Fruit fly (Drosophila melanogaster) whole organism, wandering third instar larva: ENCODE results near the gene CG12118.

ENCODE experiments used
- Abd-B ChIP-seq: fragments of >200 bp; optimal IDR thresholded peaks from 2 replicates; lab custom pipeline; 2017; ENCODE audit warnings: missing biosample characterization, missing genetic modification characterization
- Myc ChIP-seq: fragments of >200 bp; optimal IDR thresholded peaks from 2 replicates; lab custom pipeline; 2017
- br ChIP-seq: fragments of 200-800 bp; sonication (Bioruptor generic); optimal IDR thresholded peaks from 2 replicates; lab custom pipeline; 2016; ENCODE audit warnings: missing biosample characterization, missing genetic modification characterization
- dsf ChIP-seq: sonication (Bioruptor generic); optimal IDR thresholded peaks from 2 replicates; lab custom pipeline; 2016; ENCODE audit warnings: missing biosample characterization, missing genetic modification characterization, borderline replicate concordance
- foxo ChIP-seq, 2 experiments: fragments of 200-800 bp; sonication (Bioruptor generic); optimal IDR thresholded peaks; 2 replicates in 1 of 2; 3 replicates in 1 of 2; lab custom pipeline; 2016 to 2017; ENCODE audit warnings: missing biosample characterization in 2 of 2, missing genetic modification characterization in 2 of 2
- fru ChIP-seq: fragments of 200-800 bp; sonication (Bioruptor generic); optimal IDR thresholded peaks from 3 replicates; lab custom pipeline; 2016; ENCODE audit warnings: missing biosample characterization, mild to moderate bottlenecking, missing genetic modification characterization
- h ChIP-seq: fragments of 200-800 bp; sonication (Bioruptor generic); optimal IDR thresholded peaks from 3 replicates; lab custom pipeline; 2016; ENCODE audit warnings: missing biosample characterization, mild to moderate bottlenecking, missing genetic modification characterization
- lola ChIP-seq: fragments of >200 bp; optimal IDR thresholded peaks from 2 replicates; lab custom pipeline; 2017; ENCODE audit warnings: missing biosample characterization, missing genetic modification characterization
- rgr ChIP-seq: fragments of 200-800 bp; sonication (Bioruptor generic); optimal IDR thresholded peaks from 3 replicates; lab custom pipeline; 2016; ENCODE audit warnings: missing biosample characterization, mild to moderate bottlenecking, missing genetic modification characterization

DNA sequence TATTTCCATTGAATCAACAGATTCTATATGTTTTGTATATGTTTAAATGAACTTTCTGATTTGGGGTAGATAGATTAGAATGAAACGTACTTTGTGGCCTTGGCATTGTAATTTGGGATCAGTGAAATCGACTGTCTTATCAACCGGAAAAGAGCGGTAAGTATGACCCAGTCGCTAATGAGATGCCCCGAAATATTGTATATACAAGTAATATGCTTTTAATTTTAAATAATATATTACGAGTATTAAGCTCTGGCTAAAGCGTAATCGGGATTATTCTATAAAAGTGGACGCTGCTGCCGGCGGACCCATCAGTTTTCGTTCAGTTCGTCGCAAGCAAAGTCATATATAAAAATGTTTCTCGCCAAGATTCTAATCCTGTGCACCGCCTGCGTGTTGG is 20.4 kb upstream of the CG12118 start, which contains the start of gene CG15369:
- TF ChIP-seq rgr (GFP tag; lab: Kevin White, UChicago) (no peak), foxo (GFP tag; optimal IDR thresholded peaks at IDR 0.05; lab: Kevin White, UChicago) (no peak), lola (GFP tag; lab: Kevin White, UChicago) (no peak), dsf (GFP tag; lab: Kevin White, UChicago) (no peak), Abd-B (no peak), fru (GFP tag; lab: Kevin White, UChicago) (no peak), Myc (lab: Kevin White, UChicago) (no peak), br (GFP tag; lab: Kevin White, UChicago) (no peak), h (GFP tag; lab: Kevin White, UChicago) (no peak)
